Fruit fly (Drosophila melanogaster): Measurements from ENCODE around the gene c12.1.

DNA sequence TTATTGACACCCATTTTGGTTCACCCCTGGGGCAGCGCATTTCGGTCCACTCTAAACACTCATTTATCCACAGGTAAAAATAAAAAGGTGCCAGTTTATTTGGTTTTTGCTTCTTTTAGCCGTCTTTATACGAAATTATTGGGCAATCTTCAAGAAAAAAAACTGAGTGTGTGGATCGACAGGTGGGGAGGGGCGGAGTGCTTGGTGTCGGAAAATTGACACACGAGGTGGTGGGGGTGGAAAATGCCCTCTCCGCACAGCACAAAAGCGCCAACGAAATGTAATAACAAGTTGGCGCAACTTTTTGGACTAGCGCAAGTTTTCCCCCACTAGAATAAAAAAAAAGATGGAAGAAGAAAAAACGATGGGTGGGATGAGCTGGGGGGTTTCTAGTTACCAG lies 26.5 kb upstream of the c12.1 start:
- TF ChIP-seq Ets98B (GFP tag; IDR thresholded peaks at IDR 0.05) (no peak), Pif1A (GFP tag; optimal IDR thresholded peaks at IDR 0.05) (no peak), CG34367 (tag; optimal IDR thresholded peaks at IDR 0.05) (no peak), CG9948 (tag; optimal IDR thresholded peaks at IDR 0.05) (no peak), CG14655 (GFP tag; optimal IDR thresholded peaks at IDR 0.05) (no peak), D1 (tag; optimal IDR thresholded peaks at IDR 0.05) (no peak)

All from whole organism, pupa.